Worm (Caenorhabditis elegans): Measurements from ENCODE around the gene F45E1.4.

DNA sequence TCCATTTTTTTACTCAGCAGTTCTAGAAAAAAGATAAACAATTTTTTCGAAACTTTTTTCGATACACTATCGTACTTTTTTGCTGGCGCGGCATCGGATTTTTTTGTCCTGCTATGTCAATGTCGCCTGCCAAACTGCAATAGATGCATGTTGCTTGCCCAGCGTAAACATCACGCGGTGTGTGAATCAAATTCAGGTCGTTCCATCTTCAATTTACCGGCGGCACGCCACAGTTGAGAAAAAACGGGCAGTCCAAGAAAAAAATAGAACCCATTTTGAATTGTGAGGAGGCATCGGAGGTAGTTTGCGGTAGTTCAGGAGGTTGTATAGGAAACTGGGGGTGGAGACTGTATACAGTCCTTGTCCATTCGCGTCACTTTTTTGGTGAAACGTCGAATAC is 32.7 kb downstream of the F45E1.4 start:
- TF ChIP-seq lin-11 (tag; optimal IDR thresholded peaks at IDR 0.05), result no peak
- no peak for TF ChIP-seq nhr-11 (tag; optimal IDR thresholded peaks at IDR 0.05)
- no peak for TF ChIP-seq ama-1 (optimal IDR thresholded peaks at IDR 0.05)
- no peak for TF ChIP-seq ceh-30 (tag; optimal IDR thresholded peaks at IDR 0.05)
- no peak for TF ChIP-seq ceh-6 (GFP tag; optimal IDR thresholded peaks at IDR 0.05)
- no peak for TF ChIP-seq fax-1 (tag; optimal IDR thresholded peaks at IDR 0.05)
- TF ChIP-seq eyg-1 (tag; optimal IDR thresholded peaks at IDR 0.05), result no peak
- no peak for TF ChIP-seq rnt-1 (tag; optimal IDR thresholded peaks at IDR 0.05)
- no peak for TF ChIP-seq syd-9 (tag; optimal IDR thresholded peaks at IDR 0.05)
- TF ChIP-seq dmd-4 (tag; optimal IDR thresholded peaks at IDR 0.05; ENCODE audit: borderline replicate concordance), result no peak

Data from whole organism, late embryonic.